Worm (Caenorhabditis elegans): Measurements from ENCODE around the gene tat-3.
A peak's percentile ranks its signal among the peaks of the same experiment; 100 is the strongest.

DNA sequence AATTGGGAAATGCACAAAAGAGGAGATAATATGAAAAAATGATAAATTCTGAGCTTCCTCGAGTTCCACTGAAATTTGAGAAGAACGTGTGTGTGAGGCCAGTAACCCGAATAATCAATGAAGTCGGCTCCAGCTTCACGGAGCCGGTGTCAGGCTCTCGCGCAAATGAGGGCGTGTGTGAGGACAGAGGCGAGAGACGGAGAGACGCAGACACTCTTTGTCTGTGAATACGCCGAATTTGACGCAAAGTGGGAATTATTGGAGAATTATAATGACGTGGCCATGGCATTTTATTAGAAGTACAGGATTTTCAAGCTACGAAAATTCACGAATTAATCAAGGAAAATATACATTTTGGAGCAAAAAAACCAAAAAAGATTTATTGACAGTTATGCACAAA is 9.4 kb upstream of the tat-3 start:
- no peak for TF ChIP-seq med-1 (GFP tag; optimal IDR thresholded peaks at IDR 0.05; ENCODE audit: insufficient read depth)
- TF ChIP-seq flt-1 (GFP tag; IDR thresholded peaks at IDR 0.05) = 0 out of 2 replicates have a peak, but pooled peaks have one; percentile 51
